Worm (Caenorhabditis elegans): ENCODE data around the gene yju-2.

The yju-2 gene

DNA sequence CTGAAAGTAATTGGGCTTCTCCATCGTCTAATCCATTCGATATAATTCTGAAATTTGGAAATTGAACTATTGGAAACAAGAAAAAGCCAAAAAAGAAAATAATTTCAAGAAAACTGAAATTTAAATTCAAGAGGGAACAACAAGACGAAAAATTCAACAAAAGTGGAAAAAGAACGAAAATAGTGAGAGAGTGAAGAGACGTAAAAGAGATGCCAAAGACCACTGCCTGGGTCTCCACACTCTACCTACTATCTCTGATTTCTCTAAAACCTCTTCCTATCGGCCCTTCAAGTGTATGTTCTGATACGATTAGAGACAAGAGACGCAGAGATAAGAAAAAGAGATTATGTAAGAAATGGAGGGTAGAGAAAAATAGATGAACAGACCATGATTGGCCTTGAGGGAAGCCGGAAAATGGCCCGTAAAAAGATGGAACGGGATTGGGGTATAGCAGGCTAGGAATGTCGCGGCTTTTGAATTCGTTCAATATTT lies 30.3 kb upstream of the yju-2 start, which contains the start of gene ogt-1 (continued):
- TF ChIP-seq ceh-82 (tag; optimal IDR thresholded peaks at IDR 0.05) = peak; percentile 57 to 89 (median 87)
- peak; percentile 94 for TF ChIP-seq snu-23 (GFP tag; optimal IDR thresholded peaks at IDR 0.05)
- TF ChIP-seq ceh-90 (tag; optimal IDR thresholded peaks at IDR 0.05) = no peak
- TF ChIP-seq zip-4 (GFP tag; optimal IDR thresholded peaks at IDR 0.05) = no peak
- TF ChIP-seq unc-86 (tag; optimal IDR thresholded peaks at IDR 0.05) = peak; percentile 72
- TF ChIP-seq sptf-1 (tag; optimal IDR thresholded peaks at IDR 0.05) = no peak
- peak; percentile 72 for TF ChIP-seq lir-3 (tag; optimal IDR thresholded peaks at IDR 0.05; ENCODE audit: poor library complexity)
- TF ChIP-seq ztf-4 (tag; optimal IDR thresholded peaks at IDR 0.05) = peak; percentile 87
- peak; percentile 40 for TF ChIP-seq F16B12.6 (tag; optimal IDR thresholded peaks at IDR 0.05)
- no peak for TF ChIP-seq sox-4 (tag; optimal IDR thresholded peaks at IDR 0.05)
- TF ChIP-seq Y116A8C.19 (tag; optimal IDR thresholded peaks at IDR 0.05; ENCODE audit: borderline replicate concordance) = no peak
- peak; percentile 64 to 70 (median 66) for TF ChIP-seq dpl-1 (GFP tag; optimal IDR thresholded peaks at IDR 0.05)
- TF ChIP-seq grh-1 (GFP tag; IDR thresholded peaks at IDR 0.05) = peak; percentile 69
- peak; percentile 16 for TF ChIP-seq pag-3 (tag; optimal IDR thresholded peaks at IDR 0.05; ENCODE audit: borderline replicate concordance, insufficient read depth)
- TF ChIP-seq mab-9 (GFP tag; IDR thresholded peaks at IDR 0.05) = no peak
- peak in 3 of 6 experiments; percentile 18 to 83 (median 78) for TF ChIP-seq elt-3 (tag; optimal IDR thresholded peaks at IDR 0.05)
- TF ChIP-seq unc-130 (tag; optimal IDR thresholded peaks at IDR 0.05) = no peak
- peak; percentile 93 to 98 for TF ChIP-seq egl-27 (tag; optimal IDR thresholded peaks at IDR 0.05)
- no peak for TF ChIP-seq ceh-63 (GFP tag; optimal IDR thresholded peaks at IDR 0.05)
- no peak for TF ChIP-seq nhr-76 (tag; optimal IDR thresholded peaks at IDR 0.05)
- peak; percentile 71 to 80 for TF ChIP-seq lin-35 (GFP tag; optimal IDR thresholded peaks at IDR 0.05)
- peak; percentile 90 for TF ChIP-seq nhr-20 (tag; optimal IDR thresholded peaks at IDR 0.05)
- peak; percentile 33 for TF ChIP-seq dsc-1 (tag; optimal IDR thresholded peaks at IDR 0.05)
- no peak for TF ChIP-seq C04F5.9 (tag; optimal IDR thresholded peaks at IDR 0.05)
- TF ChIP-seq tbx-2 (tag; optimal IDR thresholded peaks at IDR 0.05) = peak; percentile 84
- peak; percentile 32 for TF ChIP-seq egl-13 (tag; optimal IDR thresholded peaks at IDR 0.05)
- peak; percentile 82 for TF ChIP-seq lin-13 (GFP tag; optimal IDR thresholded peaks at IDR 0.05)
- TF ChIP-seq fkh-10 (GFP tag; optimal IDR thresholded peaks at IDR 0.05) = peak; percentile 61
- peak; percentile 36 for TF ChIP-seq hpl-2 (GFP tag; optimal IDR thresholded peaks at IDR 0.05)
- TF ChIP-seq unc-98 (GFP tag; IDR thresholded peaks at IDR 0.05) = no peak

- TF ChIP-seq tbx-2 (tag; optimal IDR thresholded peaks at IDR 0.05) (no peak), C34B4.2 (tag; optimal IDR thresholded peaks at IDR 0.05) (no peak), lin-14 (GFP tag; optimal IDR thresholded peaks at IDR 0.05) (peak; percentile 49), dpl-1 (GFP tag; optimal IDR thresholded peaks at IDR 0.05) (peak in 1 of 3 experiments; percentile 8), ceh-82 (tag; optimal IDR thresholded peaks at IDR 0.05) (no peak), nhr-71 (tag; optimal IDR thresholded peaks at IDR 0.05) (peak; percentile 31), snu-23 (GFP tag; optimal IDR thresholded peaks at IDR 0.05) (peak; percentile 35), blmp-1 (tag; optimal IDR thresholded peaks at IDR 0.05) (peak; percentile 3), ama-1 (optimal IDR thresholded peaks at IDR 0.05) (no peak), unc-86 (tag; optimal IDR thresholded peaks at IDR 0.05) (no peak)
Measured at ce11 chrIII:7154526-7154925, 29.6 kb upstream of the yju-2 start.

- TF ChIP-seq zip-4 (GFP tag; optimal IDR thresholded peaks at IDR 0.05) (peak; percentile 49), C04F5.9 (tag; optimal IDR thresholded peaks at IDR 0.05) (peak; percentile 43), dpl-1 (GFP tag; optimal IDR thresholded peaks at IDR 0.05) (peak; percentile 64 to 74 (median 72)), hlh-4 (tag; optimal IDR thresholded peaks at IDR 0.05) (no peak), ceh-88 (GFP tag; IDR thresholded peaks at IDR 0.05) (peak; percentile 68), hpl-2 (GFP tag; optimal IDR thresholded peaks at IDR 0.05) (peak; percentile 75), irx-1 (tag; optimal IDR thresholded peaks at IDR 0.05) (peak; percentile 86), ztf-4 (tag; optimal IDR thresholded peaks at IDR 0.05) (peak; percentile 94), vab-15 (tag; optimal IDR thresholded peaks at IDR 0.05) (no peak), dsc-1 (tag; optimal IDR thresholded peaks at IDR 0.05) (peak; percentile 86), snpc-4 (tag; optimal IDR thresholded peaks at IDR 0.05) (peak; percentile 68), nhr-71 (tag; optimal IDR thresholded peaks at IDR 0.05) (peak; percentile 99), lin-35 (GFP tag; optimal IDR thresholded peaks at IDR 0.05) (peak; percentile 78 to 83), nhr-19 (GFP tag; conservative IDR thresholded peaks at IDR 0.05) (peak; percentile 93), mep-1 (tag; optimal IDR thresholded peaks at IDR 0.05) (peak; percentile 94), efl-1 (optimal IDR thresholded peaks at IDR 0.05) (peak; percentile 87 to 92), efl-1 (GFP tag; optimal IDR thresholded peaks at IDR 0.05 in 1 of 2) (peak; percentile 61 to 97), C16A3.4 (tag; optimal IDR thresholded peaks at IDR 0.05) (peak; percentile 87), nhr-90 (tag; optimal IDR thresholded peaks at IDR 0.05; ENCODE audit: poor library complexity) (peak; percentile 86), pag-3 (tag; optimal IDR thresholded peaks at IDR 0.05; ENCODE audit: borderline replicate concordance, insufficient read depth) (no peak), efl-3 (GFP tag; optimal IDR thresholded peaks at IDR 0.05) (no peak), unc-62 (GFP tag; optimal IDR thresholded peaks at IDR 0.05) (no peak), lin-14 (GFP tag; optimal IDR thresholded peaks at IDR 0.05) (peak; percentile 99)
Measured at ce11 chrIII:7155631-7156030, 28.5 kb upstream of the yju-2 start.
